Worm (Caenorhabditis elegans) whole organism, mixed stage, embryonic: Measurements from ENCODE around the gene kin-26.

Experiments
- M03D4.4 ChIP-seq: sonication (generic microtip); optimal IDR thresholded peaks from 2 replicates; lab custom pipeline; 2017; ENCODE audit warnings: mild to moderate bottlenecking, missing genetic modification characterization, missing compliant biosample characterization
- bed-3 ChIP-seq: fragments of 200-800 bp; sonication (Bioruptor generic); optimal IDR thresholded peaks from 3 replicates; lab custom pipeline; 2018; ENCODE audit warnings: mild to moderate bottlenecking, missing genetic modification characterization, moderate library complexity, missing compliant biosample characterization
- blmp-1 ChIP-seq: fragments of 150-350 bp; optimal IDR thresholded peaks from 2 replicates; lab custom pipeline; 2014; ENCODE audit warnings: missing biosample characterization, missing genetic modification characterization
- ceh-39 ChIP-seq: fragments of 150-350 bp; optimal IDR thresholded peaks from 2 replicates; lab custom pipeline; 2014; ENCODE audit warnings: missing biosample characterization, missing genetic modification characterization
- ceh-43 ChIP-seq: fragments of 200-800 bp; sonication (Bioruptor generic); optimal IDR thresholded peaks from 2 replicates; lab custom pipeline; 2018; ENCODE audit warnings: mild to moderate bottlenecking, missing genetic modification characterization, moderate library complexity, missing compliant biosample characterization
- ces-1 ChIP-seq: fragments of 150-350 bp; optimal IDR thresholded peaks from 2 replicates; lab custom pipeline; 2014; ENCODE audit warnings: missing biosample characterization, missing genetic modification reagents, missing genetic modification characterization
- cnd-1 ChIP-seq: fragments of 200-800 bp; sonication (Bioruptor generic); optimal IDR thresholded peaks from 2 replicates; lab custom pipeline; 2018; ENCODE audit warnings: mild to moderate bottlenecking, missing genetic modification characterization, missing compliant biosample characterization
- drap-1 ChIP-seq: fragments of 200-800 bp; sonication (Bioruptor generic); optimal IDR thresholded peaks from 3 replicates; lab custom pipeline; 2018; ENCODE audit warnings: mild to moderate bottlenecking, missing genetic modification characterization, missing compliant biosample characterization
- elt-1 ChIP-seq: sonication (generic microtip); optimal IDR thresholded peaks from 2 replicates; lab custom pipeline; 2017; ENCODE audit warnings: missing genetic modification characterization, mild to moderate bottlenecking, missing compliant biosample characterization, antibody characterized with exemption, moderate library complexity, borderline replicate concordance; ENCODE audit not compliant: insufficient read depth
- flh-1 ChIP-seq: fragments of 200-800 bp; sonication (Bioruptor generic); optimal IDR thresholded peaks from 2 replicates; lab custom pipeline; 2018; ENCODE audit warnings: mild to moderate bottlenecking, missing genetic modification characterization, moderate library complexity, missing compliant biosample characterization
- ham-2 ChIP-seq: fragments of 200-800 bp; sonication (Bioruptor generic); optimal IDR thresholded peaks from 2 replicates; lab custom pipeline; 2018; ENCODE audit warnings: mild to moderate bottlenecking, missing genetic modification characterization, missing compliant biosample characterization
- hlh-1 ChIP-seq: fragments of 150-350 bp; optimal IDR thresholded peaks from 2 replicates; lab custom pipeline; 2014; ENCODE audit warnings: missing biosample characterization, missing genetic modification reagents, missing genetic modification characterization
- lin-32 ChIP-seq: fragments of 200-800 bp; sonication (Bioruptor generic); optimal IDR thresholded peaks from 2 replicates; lab custom pipeline; 2018; ENCODE audit warnings: mild to moderate bottlenecking, missing genetic modification characterization, missing compliant biosample characterization
- lsy-2 ChIP-seq: fragments of 150-350 bp; optimal IDR thresholded peaks from 2 replicates; lab custom pipeline; 2014; ENCODE audit warnings: missing biosample characterization, missing genetic modification characterization
- mab-5 ChIP-seq: fragments of 150-350 bp; optimal IDR thresholded peaks from 2 replicates; lab custom pipeline; 2014; ENCODE audit warnings: missing biosample characterization, missing genetic modification characterization
- mep-1 ChIP-seq: fragments of 150-350 bp; optimal IDR thresholded peaks from 2 replicates; lab custom pipeline; 2017; ENCODE audit warnings: missing biosample characterization, missing genetic modification reagents, missing genetic modification characterization, inconsistent platforms
- mls-2 ChIP-seq: sonication (generic microtip); optimal IDR thresholded peaks from 2 replicates; lab custom pipeline; 2016; ENCODE audit warnings: mild to moderate bottlenecking, missing genetic modification characterization, moderate library complexity, missing compliant biosample characterization
- nhr-2 ChIP-seq: fragments of 150-350 bp; optimal IDR thresholded peaks from 2 replicates; lab custom pipeline; 2014; ENCODE audit warnings: missing biosample characterization, missing genetic modification characterization
- pha-4 ChIP-seq: fragments of 150-350 bp; optimal IDR thresholded peaks from 2 replicates; lab custom pipeline; 2018; ENCODE audit warnings: missing biosample characterization, missing genetic modification reagents, missing genetic modification characterization
- sem-2 ChIP-seq: fragments of 200-800 bp; sonication (Bioruptor generic); optimal IDR thresholded peaks from 2 replicates; lab custom pipeline; 2018; ENCODE audit warnings: mild to moderate bottlenecking, missing genetic modification characterization, missing compliant biosample characterization
- snpc-4 ChIP-seq: fragments of 150-350 bp; optimal IDR thresholded peaks from 2 replicates; lab custom pipeline; 2014; ENCODE audit warnings: missing biosample characterization, missing genetic modification characterization
- sptf-1 ChIP-seq: sonication (generic microtip); optimal IDR thresholded peaks from 2 replicates; lab custom pipeline; 2017; ENCODE audit warnings: mild to moderate bottlenecking, missing genetic modification characterization, moderate library complexity, missing compliant biosample characterization
- tbx-8 ChIP-seq: fragments of 200-800 bp; sonication (Bioruptor generic); optimal IDR thresholded peaks from 2 replicates; lab custom pipeline; 2018; ENCODE audit warnings: mild to moderate bottlenecking, missing genetic modification characterization, moderate library complexity, missing compliant biosample characterization
- unc-120 ChIP-seq: sonication (generic microtip); optimal IDR thresholded peaks from 2 replicates; lab custom pipeline; 2017; ENCODE audit warnings: missing genetic modification characterization, missing compliant biosample characterization; ENCODE audit not compliant: poor library complexity, severe bottlenecking
- unc-39 ChIP-seq: fragments of 150-350 bp; optimal IDR thresholded peaks from 2 replicates; lab custom pipeline; 2014; ENCODE audit warnings: missing biosample characterization, missing genetic modification characterization
- unc-62 ChIP-seq: fragments of 150-350 bp; optimal IDR thresholded peaks from 2 replicates; lab custom pipeline; 2014; ENCODE audit warnings: missing biosample characterization, missing genetic modification reagents, missing genetic modification characterization
- zip-8 ChIP-seq: fragments of 150-350 bp; optimal IDR thresholded peaks from 2 replicates; lab custom pipeline; 2014; ENCODE audit warnings: missing biosample characterization, missing genetic modification characterization
- ztf-11 ChIP-seq: fragments of 150-350 bp; optimal IDR thresholded peaks from 2 replicates; lab custom pipeline; 2014; ENCODE audit warnings: missing biosample characterization, missing genetic modification characterization

Gene kin-26

DNA sequence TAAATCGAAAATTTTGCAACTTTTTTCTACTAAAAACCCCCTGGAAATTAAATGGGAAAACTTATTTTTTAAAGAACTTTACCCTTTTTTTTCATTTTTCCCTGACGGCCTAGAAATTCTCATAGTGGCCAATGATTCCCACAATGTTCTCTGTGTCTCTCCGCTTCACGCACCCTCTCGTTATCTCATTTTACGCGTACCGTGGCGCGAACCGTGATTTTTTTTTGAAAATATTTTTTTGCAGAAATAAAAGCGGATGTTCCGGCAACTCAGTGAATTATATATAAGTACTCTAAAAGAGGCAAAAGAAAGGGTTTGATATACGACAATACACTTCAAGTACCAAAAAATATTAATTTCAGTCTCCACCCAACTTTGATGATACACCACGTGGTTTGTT is 31.3 kb downstream of the kin-26 start, which contains the start of gene C06A6.2:
Gene C06A6.2 (plus strand): TSS at position 237 of the 400 bp plus-strand sequence.
- TF ChIP-seq hlh-1 (tag; lab: Kevin White, UChicago), result no peak

DNA sequence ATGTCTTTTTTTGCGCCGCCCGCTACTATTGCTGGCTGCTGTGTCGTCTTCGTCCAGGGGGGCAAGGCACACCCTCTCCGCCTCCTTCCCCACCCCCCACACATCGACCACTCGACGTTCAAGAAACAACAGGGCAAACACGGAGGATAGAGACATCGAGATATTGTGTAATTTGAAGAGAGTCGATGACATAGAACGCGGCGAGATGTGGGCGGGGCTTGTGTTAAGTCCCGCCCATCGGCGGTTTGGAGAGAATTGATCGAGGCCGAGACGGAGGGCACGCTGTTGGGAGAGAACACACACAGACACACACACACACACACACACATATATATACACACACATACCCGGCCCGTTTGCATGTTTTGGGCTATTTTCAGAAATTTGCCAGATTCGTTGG is 32.1 kb downstream of the kin-26 start:
- TF ChIP-seq ztf-11 (tag; lab: Kevin White, UChicago), result peak; percentile 67
- no peak for TF ChIP-seq zip-8 (tag; lab: Kevin White, UChicago)
- peak; percentile 18 for TF ChIP-seq ceh-43 (GFP tag; lab: Kevin White, UChicago)
- TF ChIP-seq lsy-2, result peak; percentile 39
- TF ChIP-seq cnd-1 (tag; lab: Kevin White, UChicago), result peak; percentile 46
- TF ChIP-seq elt-1, result no peak
- TF ChIP-seq sptf-1, result peak; percentile 84
- peak; percentile 68 for TF ChIP-seq mep-1 (tag; lab: Kevin White, UChicago)
- no peak for TF ChIP-seq ceh-39 (tag; lab: Kevin White, UChicago)
- peak; percentile 43 for TF ChIP-seq ham-2 (GFP tag; lab: Kevin White, UChicago)
- TF ChIP-seq mls-2 (tag; lab: Kevin White, UChicago), result peak; percentile 83
- no peak for TF ChIP-seq bed-3 (GFP tag; lab: Kevin White, UChicago)
- peak; percentile 75 for TF ChIP-seq unc-120 (tag; lab: Kevin White, UChicago)
- peak; percentile 76 for TF ChIP-seq drap-1 (GFP tag; lab: Kevin White, UChicago)
- TF ChIP-seq mab-5 (tag; lab: Kevin White, UChicago), result no peak
- TF ChIP-seq hlh-1 (tag; lab: Kevin White, UChicago), result peak; percentile 55
- peak; percentile 41 for TF ChIP-seq M03D4.4
- TF ChIP-seq nhr-2 (tag; lab: Kevin White, UChicago), result peak; percentile 13
- no peak for TF ChIP-seq lin-32 (GFP tag; lab: Kevin White, UChicago)
- TF ChIP-seq unc-62 (GFP tag; lab: Kevin White, UChicago), result peak; percentile 52
- no peak for TF ChIP-seq unc-39
- peak; percentile 55 for TF ChIP-seq ces-1 (GFP tag; lab: Kevin White, UChicago)
- no peak for TF ChIP-seq snpc-4 (tag; lab: Kevin White, UChicago)
- TF ChIP-seq pha-4 (tag; lab: Kevin White, UChicago), result peak; percentile 59

- no peak for TF ChIP-seq sptf-1
- TF ChIP-seq ceh-43 (GFP tag; lab: Kevin White, UChicago), result no peak
- no peak for TF ChIP-seq snpc-4 (tag; lab: Kevin White, UChicago)
These were observed 33.2 kb downstream of the kin-26 start for ce11 chrIV:7844333-7844973.

DNA sequence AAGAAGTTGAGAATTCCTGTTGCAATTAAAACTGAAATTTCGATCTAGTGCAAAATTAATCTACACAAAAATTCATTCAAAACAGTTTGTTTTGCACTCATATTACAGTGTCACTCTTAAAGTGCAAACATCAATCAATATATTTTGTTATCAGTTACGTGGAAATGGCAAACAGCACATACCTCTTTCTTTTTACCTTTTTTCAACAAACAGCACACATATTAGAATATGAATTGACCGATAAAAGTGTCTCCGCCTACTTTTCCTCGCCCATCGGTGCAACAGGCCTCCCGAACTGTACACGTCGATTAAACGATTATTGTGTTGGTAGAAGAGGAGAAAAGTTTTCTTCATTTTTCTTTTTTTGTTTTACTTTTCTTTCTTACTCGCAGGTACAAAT is 36.5 kb downstream of the kin-26 start:
- TF ChIP-seq zip-8 (tag; lab: Kevin White, UChicago) (no peak), flh-1 (GFP tag; lab: Kevin White, UChicago) (no peak), cnd-1 (tag; lab: Kevin White, UChicago) (no peak), ceh-43 (GFP tag; lab: Kevin White, UChicago) (no peak), bed-3 (GFP tag; lab: Kevin White, UChicago) (no peak)

DNA sequence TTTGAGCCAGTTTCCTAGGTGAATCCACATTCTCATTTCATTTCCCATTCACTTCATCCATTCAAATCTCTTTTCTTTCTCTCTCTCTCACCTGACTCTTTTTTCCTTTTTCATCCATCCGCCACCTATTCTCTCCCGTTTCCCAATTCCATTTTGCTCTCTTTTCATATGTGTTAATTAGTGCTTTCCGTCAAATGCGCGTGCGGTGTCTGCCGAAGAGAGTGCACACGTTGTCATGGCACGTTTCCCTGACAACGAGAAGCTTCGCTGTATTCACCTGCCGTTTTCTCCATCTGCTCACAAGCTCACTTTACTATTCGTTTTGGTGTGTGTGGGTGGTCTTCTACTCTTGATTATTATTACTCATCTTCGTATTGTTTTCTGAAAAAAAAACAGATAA is 37.8 kb downstream of the kin-26 start:
- peak; percentile 25 for TF ChIP-seq mls-2 (tag; lab: Kevin White, UChicago)
- no peak for TF ChIP-seq sptf-1
- no peak for TF ChIP-seq hlh-1 (tag; lab: Kevin White, UChicago)
- TF ChIP-seq unc-120 (tag; lab: Kevin White, UChicago), result no peak
- no peak for TF ChIP-seq nhr-2 (tag; lab: Kevin White, UChicago)

DNA sequence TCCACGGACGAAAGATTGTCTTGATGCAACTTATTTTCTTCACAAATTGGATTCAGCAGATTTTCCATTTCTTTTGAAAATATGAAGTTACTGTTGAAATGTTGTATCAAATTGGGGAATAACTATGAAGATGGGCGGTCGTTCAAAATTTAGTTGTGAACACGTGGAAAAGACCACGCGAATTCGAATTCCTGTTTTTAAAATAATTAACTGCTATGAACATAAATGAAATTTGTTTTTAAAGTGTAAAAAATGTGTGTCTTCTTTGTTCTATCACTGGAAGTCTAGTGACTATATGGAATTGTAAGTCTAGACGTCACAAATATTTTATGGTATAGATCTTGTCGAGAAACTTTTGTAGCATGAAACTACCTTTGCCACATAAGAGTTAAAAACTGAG is 39.3 kb downstream of the kin-26 start, which contains the start of gene C06A6.7:
Gene C06A6.7 (minus strand): TSS at position 101 of the 400 bp plus-strand sequence.
- TF ChIP-seq tbx-8 (GFP tag; lab: Kevin White, UChicago) (no peak), mep-1 (tag; lab: Kevin White, UChicago) (no peak), flh-1 (GFP tag; lab: Kevin White, UChicago) (no peak), blmp-1 (no peak), nhr-2 (tag; lab: Kevin White, UChicago) (no peak), sem-2 (GFP tag; lab: Kevin White, UChicago) (no peak), drap-1 (GFP tag; lab: Kevin White, UChicago) (no peak)
- TF ChIP-seq, all 35 proteins: peak for 0
